Fruit fly (Drosophila melanogaster) whole organism, embryonic: ENCODE data around the gene Cdk5alpha.

Experiments used
- BEAF-32 ChIP-seq: fragments of 200-800 bp; sonication (Bioruptor generic); optimal IDR thresholded peaks from 3 replicates; lab custom pipeline; 2017; ENCODE audit warnings: missing biosample characterization, missing genetic modification characterization, mild to moderate bottlenecking, moderate library complexity, missing genetic modification reagents
- CG1024 ChIP-seq: fragments of 200-800 bp; sonication (Bioruptor generic); IDR thresholded peaks from 2 replicates; pipeline ENCODE4 v1.3.6; 2022; ENCODE audit warnings: missing biosample characterization, missing genetic modification characterization
- CG10267 ChIP-seq: fragments of 200-800 bp; sonication (Bioruptor generic); optimal IDR thresholded peaks from 2 replicates; lab custom pipeline; 2018; ENCODE audit warnings: missing biosample characterization, mild to moderate bottlenecking, missing genetic modification characterization, moderate library complexity
- CG11398 ChIP-seq: fragments of 200-800 bp; sonication (Bioruptor generic); optimal IDR thresholded peaks from 2 replicates; lab custom pipeline; 2016; ENCODE audit warnings: missing biosample characterization, missing genetic modification characterization
- CG12299 ChIP-seq: fragments of 200-800 bp; sonication (Bioruptor generic); optimal IDR thresholded peaks from 2 replicates; lab custom pipeline; 2018; ENCODE audit warnings: missing biosample characterization, mild to moderate bottlenecking, missing genetic modification characterization
- CG12391 ChIP-seq: fragments of 200-800 bp; sonication (Bioruptor generic); optimal IDR thresholded peaks from 3 replicates; lab custom pipeline; 2018; ENCODE audit warnings: missing biosample characterization, mild to moderate bottlenecking, missing genetic modification characterization, moderate library complexity
- CG12659 ChIP-seq: fragments of 200-800 bp; sonication (Bioruptor generic); optimal IDR thresholded peaks from 3 replicates; lab custom pipeline; 2017; ENCODE audit warnings: mild to moderate bottlenecking, missing biosample characterization, missing genetic modification reagents, missing genetic modification characterization
- CG14860 ChIP-seq: fragments of 200-800 bp; sonication (Bioruptor generic); IDR thresholded peaks from 3 replicates; pipeline ENCODE4 v1.3.6; 2022; ENCODE audit warnings: missing biosample characterization, missing genetic modification characterization; ENCODE audit not compliant: partially characterized antibody
- CG15514 ChIP-seq: fragments of 200-800 bp; sonication (Bioruptor generic); optimal IDR thresholded peaks from 3 replicates; lab custom pipeline; 2017; ENCODE audit warnings: missing biosample characterization, missing genetic modification characterization, mild to moderate bottlenecking, moderate library complexity, missing genetic modification reagents
- CG1792 ChIP-seq: fragments of 200-800 bp; sonication (Bioruptor generic); optimal IDR thresholded peaks from 2 replicates; lab custom pipeline; 2016; ENCODE audit warnings: missing biosample characterization, missing genetic modification characterization
- CG2116 ChIP-seq: fragments of 200-800 bp; sonication (Bioruptor generic); optimal IDR thresholded peaks from 3 replicates; lab custom pipeline; 2018; ENCODE audit warnings: missing biosample characterization, mild to moderate bottlenecking, missing genetic modification characterization
- CG2129 ChIP-seq: fragments of 200-800 bp; sonication (Bioruptor generic); IDR thresholded peaks from 2 replicates; pipeline ENCODE4 v1.3.6; 2022; ENCODE audit warnings: missing biosample characterization, missing genetic modification characterization; ENCODE audit not compliant: partially characterized antibody
- CG30020 ChIP-seq: fragments of 200-800 bp; optimal IDR thresholded peaks from 2 replicates; lab custom pipeline; 2019; ENCODE audit warnings: missing biosample characterization, mild to moderate bottlenecking, missing genetic modification characterization, moderate library complexity
- CG30403 ChIP-seq: fragments of 200-800 bp; sonication (Bioruptor generic); optimal IDR thresholded peaks from 3 replicates; lab custom pipeline; 2016; ENCODE audit warnings: missing biosample characterization, missing genetic modification characterization
- CG3995 ChIP-seq: fragments of 200-800 bp; sonication (Bioruptor generic); optimal IDR thresholded peaks from 3 replicates; lab custom pipeline; 2016; ENCODE audit warnings: missing biosample characterization, missing genetic modification characterization
- CG42726 ChIP-seq: fragments of 200-800 bp; sonication (Bioruptor generic); IDR thresholded peaks from 2 replicates; pipeline ENCODE4 v1.3.6; 2022; ENCODE audit warnings: missing biosample characterization, missing genetic modification characterization; ENCODE audit not compliant: partially characterized antibody
- CG4617 ChIP-seq: fragments of 200-800 bp; sonication (Bioruptor generic); optimal IDR thresholded peaks from 3 replicates; lab custom pipeline; 2016; ENCODE audit warnings: missing biosample characterization, missing genetic modification characterization, borderline replicate concordance
- CG7357 ChIP-seq: fragments of 200-800 bp; sonication (Bioruptor generic); IDR thresholded peaks from 3 replicates; pipeline ENCODE4 v1.3.6; 2022; ENCODE audit warnings: missing biosample characterization, missing genetic modification characterization
- Dad ChIP-seq: fragments of 200-800 bp; sonication (Bioruptor generic); optimal IDR thresholded peaks from 3 replicates; lab custom pipeline; 2016; ENCODE audit warnings: missing biosample characterization, missing genetic modification characterization
- Deaf1 ChIP-seq: fragments of 200-800 bp; optimal IDR thresholded peaks from 3 replicates; lab custom pipeline; 2019; ENCODE audit warnings: missing biosample characterization, mild to moderate bottlenecking, missing genetic modification characterization, moderate library complexity
- Dip3 ChIP-seq: fragments of 200-800 bp; sonication (Bioruptor generic); optimal IDR thresholded peaks from 3 replicates; lab custom pipeline; 2016; ENCODE audit warnings: missing biosample characterization, missing genetic modification characterization
- Dll ChIP-seq: fragments of 200-800 bp; sonication (Bioruptor generic); IDR thresholded peaks from 4 replicates; pipeline ENCODE4 v1.3.6; 2022; ENCODE audit warnings: missing biosample characterization, missing genetic modification characterization; ENCODE audit not compliant: partially characterized antibody
- Doc3 ChIP-seq: fragments of 200-800 bp; sonication (Bioruptor generic); IDR thresholded peaks from 3 replicates; pipeline ENCODE4 v1.3.6; 2022; ENCODE audit warnings: missing biosample characterization, missing genetic modification characterization; ENCODE audit not compliant: partially characterized antibody
- Dp ChIP-seq: fragments of 200-800 bp; sonication (Bioruptor generic); optimal IDR thresholded peaks from 2 replicates; lab custom pipeline; 2018; ENCODE audit warnings: missing biosample characterization, mild to moderate bottlenecking, missing genetic modification characterization, moderate library complexity
- Dref ChIP-seq: fragments of 200-800 bp; sonication (Bioruptor generic); IDR thresholded peaks from 2 replicates; pipeline ENCODE4 v1.3.6; 2022; ENCODE audit warnings: missing biosample characterization, missing genetic modification characterization
- ERR ChIP-seq: fragments of 200-800 bp; sonication (Bioruptor generic); optimal IDR thresholded peaks from 2 replicates; lab custom pipeline; 2016; ENCODE audit warnings: missing biosample characterization, missing genetic modification characterization
- Eip74EF ChIP-seq, 2 experiments: fragments of 200-800 bp in 1 of 2; fragments of >200 bp in 1 of 2; sonication (Bioruptor generic) in 1 of 2; optimal IDR thresholded peaks; 2 replicates each; lab custom pipeline; 2017 to 2019; ENCODE audit warnings: missing biosample characterization in 2 of 2, missing genetic modification characterization in 2 of 2, mild to moderate bottlenecking in 1 of 2, moderate library complexity in 1 of 2
- HLH4C ChIP-seq: fragments of 200-800 bp; sonication (Bioruptor generic); IDR thresholded peaks from 3 replicates; pipeline ENCODE4 v1.3.6; 2022; ENCODE audit warnings: missing biosample characterization, missing genetic modification characterization; ENCODE audit not compliant: partially characterized antibody
- HmgZ ChIP-seq: fragments of 200-800 bp; sonication (Bioruptor generic); optimal IDR thresholded peaks from 2 replicates; lab custom pipeline; 2018; ENCODE audit warnings: missing biosample characterization, mild to moderate bottlenecking, missing genetic modification characterization
- Myb ChIP-seq: fragments of 200-800 bp; sonication (Bioruptor generic); optimal IDR thresholded peaks from 2 replicates; lab custom pipeline; 2016; ENCODE audit warnings: missing biosample characterization, missing genetic modification characterization
- Opbp ChIP-seq: fragments of 200-800 bp; sonication (Bioruptor generic); IDR thresholded peaks from 3 replicates; pipeline ENCODE4 v1.3.6; 2022; ENCODE audit warnings: missing biosample characterization, missing genetic modification characterization; ENCODE audit not compliant: partially characterized antibody
- Sry-δ ChIP-seq: fragments of 200-800 bp; sonication (Bioruptor generic); optimal IDR thresholded peaks from 2 replicates; lab custom pipeline; 2016; ENCODE audit warnings: missing biosample characterization, missing genetic modification characterization
- TFAM ChIP-seq: fragments of 200-800 bp; sonication (Bioruptor generic); optimal IDR thresholded peaks from 2 replicates; lab custom pipeline; 2017; ENCODE audit warnings: missing biosample characterization, missing genetic modification characterization, inconsistent platforms
- amos ChIP-seq: fragments of 200-800 bp; sonication (Bioruptor generic); IDR thresholded peaks from 2 replicates; pipeline ENCODE4 v1.3.6; 2022; ENCODE audit warnings: missing biosample characterization, missing genetic modification characterization; ENCODE audit not compliant: partially characterized antibody
- ap ChIP-seq: fragments of 200-800 bp; sonication (Bioruptor generic); IDR thresholded peaks from 2 replicates; pipeline ENCODE4 v1.3.6; 2022; ENCODE audit warnings: missing biosample characterization, missing genetic modification characterization
- chinmo ChIP-seq: fragments of 200-800 bp; sonication (Bioruptor generic); IDR thresholded peaks from 4 replicates; pipeline ENCODE4 v1.3.6; 2022; ENCODE audit warnings: missing biosample characterization, missing genetic modification characterization; ENCODE audit not compliant: partially characterized antibody
- gfzf ChIP-seq: fragments of 200-800 bp; sonication (Bioruptor generic); optimal IDR thresholded peaks from 2 replicates; lab custom pipeline; 2016; ENCODE audit warnings: missing biosample characterization, mild to moderate bottlenecking, missing genetic modification characterization, moderate library complexity
- gro ChIP-seq: fragments of 200-800 bp; sonication (Bioruptor generic); optimal IDR thresholded peaks from 2 replicates; lab custom pipeline; 2016; ENCODE audit warnings: missing biosample characterization, missing genetic modification characterization
- hb ChIP-seq: fragments of 200-800 bp; sonication (Bioruptor generic); IDR thresholded peaks from 3 replicates; pipeline ENCODE4 v1.3.6; 2022; ENCODE audit warnings: missing biosample characterization, missing genetic modification characterization; ENCODE audit not compliant: partially characterized antibody
- hbn ChIP-seq: fragments of 200-800 bp; sonication (Bioruptor generic); IDR thresholded peaks from 2 replicates; pipeline ENCODE4 v1.3.6; 2022; ENCODE audit warnings: missing biosample characterization, missing genetic modification characterization; ENCODE audit not compliant: partially characterized antibody
- knrl ChIP-seq: fragments of 200-800 bp; sonication (Bioruptor generic); IDR thresholded peaks from 3 replicates; pipeline ENCODE4 v1.3.6; 2022; ENCODE audit warnings: missing biosample characterization, missing genetic modification characterization; ENCODE audit not compliant: partially characterized antibody
- mam ChIP-seq: fragments of 200-800 bp; sonication (Bioruptor generic); optimal IDR thresholded peaks from 3 replicates; lab custom pipeline; 2016; ENCODE audit warnings: missing biosample characterization, missing genetic modification characterization
- pfk ChIP-seq: fragments of 200-800 bp; sonication (Bioruptor generic); optimal IDR thresholded peaks from 2 replicates; lab custom pipeline; 2018; ENCODE audit warnings: missing biosample characterization, mild to moderate bottlenecking, missing genetic modification characterization, moderate library complexity
- row ChIP-seq: fragments of 200-800 bp; sonication (Bioruptor generic); IDR thresholded peaks from 3 replicates; pipeline ENCODE4 v1.3.6; 2022; ENCODE audit warnings: missing biosample characterization, missing genetic modification characterization
- slbo ChIP-seq: fragments of 200-800 bp; sonication (Bioruptor generic); IDR thresholded peaks from 2 replicates; pipeline ENCODE4 v1.3.6; 2022; ENCODE audit warnings: missing biosample characterization, missing genetic modification characterization
- sna ChIP-seq: fragments of 200-800 bp; sonication (Bioruptor generic); IDR thresholded peaks from 2 replicates; pipeline ENCODE4 v1.3.6; 2022; ENCODE audit warnings: missing biosample characterization, missing genetic modification characterization; ENCODE audit not compliant: partially characterized antibody
- trem ChIP-seq: fragments of 200-800 bp; optimal IDR thresholded peaks from 3 replicates; lab custom pipeline; 2019; ENCODE audit warnings: missing biosample characterization, mild to moderate bottlenecking, missing genetic modification characterization, moderate library complexity
- unc-4 ChIP-seq: fragments of 200-800 bp; sonication (Bioruptor generic); IDR thresholded peaks from 2 replicates; pipeline ENCODE4 v1.3.6; 2022; ENCODE audit warnings: missing biosample characterization, missing genetic modification characterization; ENCODE audit not compliant: partially characterized antibody

Cdk5alpha gene

DNA sequence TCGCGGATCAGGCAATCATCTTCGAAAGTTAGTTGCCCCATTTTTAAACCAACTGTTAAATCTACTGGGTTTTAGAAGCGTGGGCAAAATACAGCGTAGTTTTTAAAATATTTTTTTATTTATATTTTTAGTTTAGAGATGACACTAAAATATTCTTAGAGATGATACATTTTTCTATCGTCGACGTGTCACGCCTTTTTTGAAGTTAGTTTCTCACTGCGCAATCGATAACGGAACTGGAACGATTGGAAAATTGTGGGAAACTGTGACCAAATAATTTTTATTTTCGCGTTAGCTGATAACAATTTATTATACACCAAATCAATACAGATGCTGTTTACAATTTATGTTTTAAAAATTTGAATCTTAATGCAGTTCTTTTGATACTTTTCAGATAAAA, 32.1 kb downstream of the Cdk5alpha start, which contains the start of gene Utx (continued):
- TF ChIP-seq CG1024 = peak; percentile 81
- TF ChIP-seq pfk = peak; percentile 93
- peak; percentile 49 for TF ChIP-seq trem (tag; lab: Kevin White, UChicago)
- TF ChIP-seq ERR (GFP tag; lab: Kevin White, UChicago) = no peak
- peak; percentile 78 for TF ChIP-seq HLH4C (GFP tag; lab: Robert Waterston, UW)
- TF ChIP-seq hbn (GFP tag; lab: Robert Waterston, UW) = peak; percentile 72
- no peak for TF ChIP-seq CG11398
- no peak for TF ChIP-seq CG12299 (tag; lab: Kevin White, UChicago)
- peak; percentile 3 for TF ChIP-seq HmgZ
- TF ChIP-seq Doc3 (GFP tag; lab: Robert Waterston, UW) = peak; percentile 79
- TF ChIP-seq CG12391 (tag; lab: Kevin White, UChicago) = no peak
- peak; percentile 57; the same call in 1 of the 2 replicates for TF ChIP-seq slbo (GFP tag; lab: Robert Waterston, UW)
- peak; percentile 91 for TF ChIP-seq CG42726 (GFP tag; lab: Robert Waterston, UW)
- peak; percentile 75 for TF ChIP-seq CG14860 (GFP tag; lab: Robert Waterston, UW)
- TF ChIP-seq CG10267 (tag; lab: Kevin White, UChicago) = peak; percentile 24
- no peak for TF ChIP-seq Dip3 (GFP tag; lab: Kevin White, UChicago)
- peak; percentile 67 for TF ChIP-seq CG15514 (GFP tag; lab: Kevin White, UChicago)
- peak; percentile 53; the same call in 2 of the 3 replicates for TF ChIP-seq hb (GFP tag; lab: Robert Waterston, UW)
- TF ChIP-seq mam (GFP tag; lab: Kevin White, UChicago) = peak; percentile 4
- peak; percentile 92 for TF ChIP-seq knrl (GFP tag; lab: Robert Waterston, UW)
- TF ChIP-seq Sry-δ (GFP tag; lab: Kevin White, UChicago) = peak; percentile 92
- TF ChIP-seq chinmo (GFP tag; lab: Robert Waterston, UW) = 0 out of 4 replicates have a peak, but pooled peaks have one; percentile 49
- peak; percentile 80 for TF ChIP-seq Dref (GFP tag; lab: Robert Waterston, UW)
- peak; percentile 1 for TF ChIP-seq CG30403 (GFP tag; lab: Kevin White, UChicago)
- peak; percentile 87 for TF ChIP-seq row (GFP tag; lab: Robert Waterston, UW)
- TF ChIP-seq sna = peak; percentile 61; the same call in 1 of the 2 replicates
- TF ChIP-seq CG30020 (tag; lab: Kevin White, UChicago) = peak; percentile 96
- peak; percentile 25 for TF ChIP-seq gfzf (GFP tag; lab: Kevin White, UChicago)
- TF ChIP-seq amos = peak; percentile 91
- TF ChIP-seq Dad (GFP tag; lab: Kevin White, UChicago) = no peak
- no peak for TF ChIP-seq TFAM (GFP tag; lab: Kevin White, UChicago)
- TF ChIP-seq Opbp (GFP tag; lab: Robert Waterston, UW) = peak; percentile 92
- peak; percentile 96 for TF ChIP-seq CG3995
- peak; percentile 75 for TF ChIP-seq unc-4 (GFP tag; lab: Robert Waterston, UW)
- TF ChIP-seq Eip74EF (GFP tag; optimal IDR thresholded peaks at IDR 0.05; lab: Kevin White, UChicago) = no peak
- peak; percentile 74 for TF ChIP-seq Dll (GFP tag; lab: Robert Waterston, UW)
- TF ChIP-seq CG7357 (GFP tag; lab: Robert Waterston, UW) = peak; percentile 89
- peak; percentile 61 for TF ChIP-seq gro (GFP tag; lab: Kevin White, UChicago)
- TF ChIP-seq CG2129 = peak; percentile 39; the same call in 1 of the 2 replicates
- TF ChIP-seq ap (GFP tag; lab: Robert Waterston, UW) = no peak
- TF ChIP-seq CG12659 (GFP tag; lab: Kevin White, UChicago) = peak; percentile 45
- TF ChIP-seq Myb = peak; percentile 71
- TF ChIP-seq CG1792 (GFP tag; lab: Kevin White, UChicago) = no peak
- TF ChIP-seq Deaf1 = no peak
- TF ChIP-seq Dp = peak; percentile 45
- peak; percentile 49 for TF ChIP-seq CG2116 (GFP tag; lab: Kevin White, UChicago)
- peak; percentile 55 for TF ChIP-seq CG4617 (GFP tag; lab: Kevin White, UChicago)
- peak; percentile 88 for TF ChIP-seq BEAF-32
